Worm (Caenorhabditis elegans) whole organism, late embryonic: Measurements from ENCODE around the gene B0336.7.

Source experiments
- C08G9.2 ChIP-seq: sonication (generic microtip); optimal IDR thresholded peaks from 2 replicates; lab custom pipeline; 2016; ENCODE audit warnings: mild to moderate bottlenecking, missing genetic modification characterization, moderate library complexity, missing compliant biosample characterization
- T23F11.4 ChIP-seq: fragments of 200-800 bp; sonication (Bioruptor generic); optimal IDR thresholded peaks from 2 replicates; lab custom pipeline; 2018; ENCODE audit warnings: mild to moderate bottlenecking, missing genetic modification characterization, missing compliant biosample characterization
- ama-1 ChIP-seq: fragments of 150-350 bp; optimal IDR thresholded peaks from 2 replicates; lab custom pipeline; 2014
- ceh-2 ChIP-seq: sonication (generic microtip); optimal IDR thresholded peaks from 2 replicates; lab custom pipeline; 2016; ENCODE audit warnings: missing genotype, missing genetic modification characterization, missing compliant biosample characterization
- dve-1 ChIP-seq: sonication (generic microtip); optimal IDR thresholded peaks from 2 replicates; lab custom pipeline; 2017; ENCODE audit warnings: antibody characterized with exemption, mild to moderate bottlenecking, missing genetic modification characterization, missing compliant biosample characterization
- fax-1 ChIP-seq: sonication (generic microtip); optimal IDR thresholded peaks from 2 replicates; lab custom pipeline; 2016; ENCODE audit warnings: missing genotype, missing genetic modification characterization, missing compliant biosample characterization
- fkh-10 ChIP-seq: fragments of 150-350 bp; optimal IDR thresholded peaks from 2 replicates; lab custom pipeline; 2014; ENCODE audit warnings: missing biosample characterization, missing genetic modification reagents, missing genetic modification characterization
- hlh-30 ChIP-seq: sonication (generic microtip); optimal IDR thresholded peaks from 2 replicates; lab custom pipeline; 2017; ENCODE audit warnings: antibody characterized with exemption, missing genetic modification characterization, missing compliant biosample characterization; ENCODE audit not compliant: insufficient read depth
- lin-11 ChIP-seq: fragments of 200-800 bp; sonication (Bioruptor generic); optimal IDR thresholded peaks from 2 replicates; lab custom pipeline; 2018; ENCODE audit warnings: mild to moderate bottlenecking, missing genetic modification characterization, missing compliant biosample characterization
- nhr-11 ChIP-seq: fragments of 150-350 bp; optimal IDR thresholded peaks from 2 replicates; lab custom pipeline; 2014; ENCODE audit warnings: missing biosample characterization, missing genetic modification characterization
- pat-9 ChIP-seq: fragments of 200-800 bp; sonication (Bioruptor generic); optimal IDR thresholded peaks from 2 replicates; lab custom pipeline; 2018; ENCODE audit warnings: mild to moderate bottlenecking, missing genetic modification characterization, moderate library complexity, missing compliant biosample characterization
- pha-4 ChIP-seq: fragments of 150-350 bp; optimal IDR thresholded peaks from 2 replicates; lab custom pipeline; 2018; ENCODE audit warnings: missing biosample characterization, missing genetic modification reagents, missing genetic modification characterization
- pqm-1 ChIP-seq: sonication (generic microtip); optimal IDR thresholded peaks from 2 replicates; lab custom pipeline; 2016; ENCODE audit warnings: missing genetic modification characterization, missing compliant biosample characterization
- ttx-3 ChIP-seq: sonication (generic microtip); optimal IDR thresholded peaks from 2 replicates; lab custom pipeline; 2016; ENCODE audit warnings: missing genetic modification reagents, missing genetic modification characterization, missing compliant biosample characterization

- TF ChIP-seq ttx-3 (tag; lab: Kevin White, UChicago) (no peak), fkh-10 (no peak), ceh-2 (no peak), dve-1 (tag; lab: Kevin White, UChicago) (no peak), ama-1 (lab: Kevin White, UChicago) (no peak), T23F11.4 (no peak), hlh-30 (no peak), pha-4 (tag; lab: Kevin White, UChicago) (no peak), nhr-11 (no peak), pat-9 (tag; lab: Kevin White, UChicago) (no peak), C08G9.2 (tag; lab: Kevin White, UChicago) (no peak), fax-1 (tag; lab: Kevin White, UChicago) (no peak), pqm-1 (no peak), lin-11 (no peak)
Measured at ce11 chrIII:5680141-5680540, 17.0 kb downstream of the B0336.7 start, which contains the start of gene pst-2.
